Worm (Caenorhabditis elegans) whole organism, L1 larva: ENCODE data around the gene gei-1.
A peak's percentile ranks its signal among the peaks of the same experiment; 100 is the strongest.

ENCODE experiments used
- efl-1 ChIP-seq, 4 experiments: fragments of 150-350 bp; optimal IDR thresholded peaks in 3 of 4; peaks in 1 of 4; 1 replicate in 1 of 4; 2 replicates in 3 of 4; lab custom pipeline; 2014; ENCODE audit warnings: missing biosample characterization in 2 of 4, missing genetic modification characterization in 2 of 4, missing genetic modification reagents in 2 of 4
- lsy-2 ChIP-seq, 2 experiments: fragments of 150-350 bp; optimal IDR thresholded peaks; 2 replicates each; lab custom pipeline; 2014; ENCODE audit warnings: missing biosample characterization in 2 of 2, missing genetic modification characterization in 2 of 2
- nhr-47 ChIP-seq: sonication (generic microtip); optimal IDR thresholded peaks from 2 replicates; lab custom pipeline; 2016; ENCODE audit warnings: mild to moderate bottlenecking, missing genetic modification characterization, moderate library complexity, missing compliant biosample characterization
- nhr-77 ChIP-seq: fragments of 150-350 bp; optimal IDR thresholded peaks from 2 replicates; lab custom pipeline; 2014; ENCODE audit warnings: missing biosample characterization, missing genetic modification characterization
- skn-1 ChIP-seq: fragments of 150-350 bp; optimal IDR thresholded peaks from 2 replicates; lab custom pipeline; 2014; ENCODE audit warnings: missing biosample characterization, missing genetic modification characterization
- snpc-4 ChIP-seq: fragments of 150-350 bp; optimal IDR thresholded peaks from 2 replicates; lab custom pipeline; 2014; ENCODE audit warnings: missing biosample characterization, missing genetic modification characterization
- sox-4 ChIP-seq: sonication (generic microtip); optimal IDR thresholded peaks from 2 replicates; lab custom pipeline; 2016; ENCODE audit warnings: missing genetic modification characterization, missing compliant biosample characterization
- unc-130 ChIP-seq: fragments of 150-350 bp; optimal IDR thresholded peaks from 2 replicates; lab custom pipeline; 2017; ENCODE audit warnings: missing biosample characterization, missing genetic modification characterization, inconsistent platforms
- ztf-11 ChIP-seq, 2 experiments: sonication (generic microtip); optimal IDR thresholded peaks; 2 replicates each; lab custom pipeline; 2016 to 2017; ENCODE audit warnings: missing genetic modification characterization in 2 of 2, missing biosample characterization in 1 of 2, missing compliant biosample characterization in 1 of 2

ce11 chrIII:3310876-3311597 lies 33.6 kb upstream of the gei-1 start, which contains the start of gene ral-1:
- no peak for TF ChIP-seq snpc-4 (tag; lab: Kevin White, UChicago)
- no peak for TF ChIP-seq nhr-47 (tag; lab: Kevin White, UChicago)
- TF ChIP-seq lsy-2 (tag; optimal IDR thresholded peaks at IDR 0.05; lab: Kevin White, UChicago): peak in 1 of 2 experiments; percentile 0
- no peak for TF ChIP-seq ztf-11 (tag; optimal IDR thresholded peaks at IDR 0.05; lab: Kevin White, UChicago)
- TF ChIP-seq skn-1 (tag; lab: Kevin White, UChicago): no peak
- no peak for TF ChIP-seq efl-1 (optimal IDR thresholded peaks at IDR 0.05; lab: Kevin White, UChicago)
- TF ChIP-seq efl-1 (GFP tag; optimal IDR thresholded peaks at IDR 0.05 in 1 of 2; lab: Kevin White, UChicago): peak in 1 of 2 experiments; percentile 62
- TF ChIP-seq nhr-77: no peak
- TF ChIP-seq sox-4 (tag; lab: Kevin White, UChicago): no peak
- TF ChIP-seq unc-130: no peak
